Worm (Caenorhabditis elegans): ENCODE data around the gene T08G5.3.

T08G5.3 gene

DNA sequence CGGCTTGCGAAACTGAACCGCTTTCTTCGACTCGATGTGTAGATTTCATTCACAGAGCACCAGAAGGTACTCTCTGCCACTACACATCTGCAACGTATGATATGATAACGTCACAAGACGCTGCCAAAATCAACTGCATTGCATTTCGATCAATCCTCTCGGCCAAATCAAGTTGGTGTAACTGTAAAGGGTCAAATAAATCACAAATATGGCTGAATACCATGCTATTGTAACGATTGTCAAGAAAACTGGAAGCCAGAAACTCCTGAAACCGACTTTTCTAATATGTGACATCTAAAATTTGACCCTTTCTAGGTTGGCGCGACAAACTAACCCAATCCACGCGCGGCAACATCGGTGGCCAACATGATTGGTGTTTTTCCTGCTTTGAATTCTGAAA is 17.3 kb downstream of the T08G5.3 start:
- no peak for TF ChIP-seq zip-5 (tag; optimal IDR thresholded peaks at IDR 0.05)
- no peak for TF ChIP-seq pros-1 (tag; optimal IDR thresholded peaks at IDR 0.05)
- no peak for TF ChIP-seq pqm-1 (tag; optimal IDR thresholded peaks at IDR 0.05)
- TF ChIP-seq unc-42 (tag; optimal IDR thresholded peaks at IDR 0.05): no peak
- TF ChIP-seq fkh-10 (GFP tag; optimal IDR thresholded peaks at IDR 0.05): no peak
- no peak for TF ChIP-seq ceh-31 (tag; optimal IDR thresholded peaks at IDR 0.05)
- no peak for TF ChIP-seq hlh-15 (tag; optimal IDR thresholded peaks at IDR 0.05)
- no peak for TF ChIP-seq lin-11 (tag; optimal IDR thresholded peaks at IDR 0.05)
- TF ChIP-seq ceh-24 (tag; optimal IDR thresholded peaks at IDR 0.05): no peak
- no peak for TF ChIP-seq unc-3 (GFP tag; conservative IDR thresholded peaks at IDR 0.05)
- TF ChIP-seq unc-3 (tag; optimal IDR thresholded peaks at IDR 0.05): no peak
- TF ChIP-seq ceh-6 (GFP tag; optimal IDR thresholded peaks at IDR 0.05): no peak
- TF ChIP-seq ztf-16 (tag; optimal IDR thresholded peaks at IDR 0.05): no peak

- no peak for TF ChIP-seq Y22D7AL.16 (tag; optimal IDR thresholded peaks at IDR 0.05)
- no peak for TF ChIP-seq syd-9 (tag; optimal IDR thresholded peaks at IDR 0.05)
- no peak for TF ChIP-seq sdc-2 (tag; optimal IDR thresholded peaks at IDR 0.05)
- TF ChIP-seq madf-2 (tag; optimal IDR thresholded peaks at IDR 0.05): no peak
- no peak for TF ChIP-seq ceh-30 (tag; optimal IDR thresholded peaks at IDR 0.05)
- no peak for TF ChIP-seq ceh-45 (GFP tag; IDR thresholded peaks at IDR 0.05)
- no peak for TF ChIP-seq unc-42 (tag; optimal IDR thresholded peaks at IDR 0.05)
- no peak for TF ChIP-seq ceh-14 (tag; optimal IDR thresholded peaks at IDR 0.05)
- TF ChIP-seq sox-4 (tag; optimal IDR thresholded peaks at IDR 0.05): no peak
- no peak for TF ChIP-seq ceh-34 (tag; optimal IDR thresholded peaks at IDR 0.05)
- TF ChIP-seq ceh-19 (GFP tag; optimal IDR thresholded peaks at IDR 0.05): no peak
These were observed 18.9 kb downstream of the T08G5.3 start for ce11 chrV:14008353-14008859.

DNA sequence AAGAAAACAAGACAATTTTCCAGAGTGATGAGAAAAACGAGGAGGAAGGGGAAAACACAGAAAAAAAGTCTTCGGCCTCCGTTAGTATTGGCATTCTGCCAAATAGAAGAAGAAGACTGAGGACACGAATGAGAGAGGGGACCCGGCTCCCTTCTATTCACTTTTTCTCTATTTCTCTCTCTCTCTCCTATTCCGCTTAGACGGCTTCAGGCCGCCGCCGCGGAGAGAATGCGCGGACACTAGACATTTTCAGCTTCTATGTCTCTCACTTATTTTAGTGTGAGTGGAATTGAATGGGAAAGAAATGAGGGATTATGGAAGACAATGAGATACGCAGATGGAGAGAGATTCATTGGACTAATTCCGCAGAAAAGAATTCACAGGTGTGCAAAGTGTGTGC is 20.5 kb downstream of the T08G5.3 start:
- TF ChIP-seq unc-42 (tag; optimal IDR thresholded peaks at IDR 0.05) (peak; percentile 20), F13H6.1 (tag; optimal IDR thresholded peaks at IDR 0.05) (no peak), ceh-31 (tag; optimal IDR thresholded peaks at IDR 0.05) (peak; percentile 35)

DNA sequence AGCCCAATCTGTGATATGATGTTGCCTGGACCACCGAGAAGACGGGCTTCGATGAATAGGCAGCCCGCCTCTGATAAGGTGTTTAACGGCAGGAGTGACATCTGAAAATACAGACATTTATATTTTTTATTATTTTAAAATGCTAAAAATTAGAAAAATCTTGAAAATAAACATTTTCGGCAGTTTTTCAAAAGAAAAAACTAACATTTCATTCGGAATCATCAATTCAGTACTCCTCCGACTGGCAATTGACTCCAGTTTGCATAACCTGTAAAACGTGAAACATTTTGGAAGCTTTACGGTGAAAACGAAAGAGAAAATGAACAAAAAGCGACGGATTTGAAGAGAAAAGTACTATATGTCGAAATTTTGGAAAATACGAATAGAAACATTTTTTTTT is 21.5 kb downstream of the T08G5.3 start, which contains the start of gene ric-7:
ric-7 (minus strand) TSS at position 101 of the 400 bp plus-strand sequence.
- TF ChIP-seq ceh-45 (GFP tag; IDR thresholded peaks at IDR 0.05) (no peak), madf-2 (tag; optimal IDR thresholded peaks at IDR 0.05) (no peak), pag-3 (tag; optimal IDR thresholded peaks at IDR 0.05; ENCODE audit: borderline replicate concordance) (no peak), unc-86 (tag; optimal IDR thresholded peaks at IDR 0.05) (no peak), sdc-2 (tag; optimal IDR thresholded peaks at IDR 0.05) (no peak), C08G9.2 (tag; optimal IDR thresholded peaks at IDR 0.05) (no peak), lin-11 (tag; optimal IDR thresholded peaks at IDR 0.05) (no peak), lim-6 (tag; optimal IDR thresholded peaks at IDR 0.05) (no peak), ceh-30 (tag; optimal IDR thresholded peaks at IDR 0.05) (no peak), hlh-30 (tag; optimal IDR thresholded peaks at IDR 0.05; ENCODE audit: insufficient read depth) (no peak), dmd-4 (tag; optimal IDR thresholded peaks at IDR 0.05; ENCODE audit: borderline replicate concordance) (no peak)

ce11 chrV:14004342-14004741 is 22.9 kb downstream of the T08G5.3 start:
- TF ChIP-seq fkh-10 (GFP tag; optimal IDR thresholded peaks at IDR 0.05): no peak
- no peak for TF ChIP-seq K09A11.1 (tag; optimal IDR thresholded peaks at IDR 0.05; ENCODE audit: insufficient read depth)
- TF ChIP-seq unc-42 (tag; optimal IDR thresholded peaks at IDR 0.05): peak; percentile 28
- no peak for TF ChIP-seq hlh-13 (GFP tag; optimal IDR thresholded peaks at IDR 0.05)
